Worm (Caenorhabditis elegans) whole organism, young adult: ENCODE data around the gene saps-1.

Experiments
- atf-7 ChIP-seq: sonication (generic microtip); optimal IDR thresholded peaks from 2 replicates; lab custom pipeline; 2017; ENCODE audit warnings: mild to moderate bottlenecking, missing genetic modification characterization, missing compliant biosample characterization
- lag-1 ChIP-seq: fragments of 200-800 bp; sonication (Bioruptor generic); IDR thresholded peaks from 2 replicates; pipeline ENCODE4 v1.3.6; 2022; ENCODE audit warnings: missing genetic modification reagents, missing genetic modification characterization, missing compliant biosample characterization
- ztf-3 ChIP-seq: fragments of 200-800 bp; sonication (Bioruptor generic); optimal IDR thresholded peaks from 2 replicates; lab custom pipeline; 2018; ENCODE audit warnings: mild to moderate bottlenecking, missing genetic modification characterization, missing compliant biosample characterization

DNA sequence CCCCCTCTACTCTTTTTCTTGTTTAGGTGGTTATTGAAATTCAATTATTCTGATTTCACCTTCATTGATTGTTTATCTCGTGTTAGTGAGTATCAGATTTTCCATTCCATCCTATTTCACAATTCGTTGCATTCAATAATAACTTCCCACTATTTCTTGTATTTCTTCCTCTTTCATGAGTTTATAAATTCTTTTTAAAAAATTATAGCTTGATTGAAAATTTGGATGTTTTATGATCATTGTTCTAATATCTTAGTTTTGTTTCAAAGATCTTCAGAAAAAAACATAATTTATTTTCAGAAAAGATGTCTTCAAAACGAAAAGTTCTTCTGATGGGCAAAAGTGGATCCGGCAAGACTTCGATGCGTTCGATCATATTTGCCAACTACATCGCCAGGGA is 3.6 kb downstream of the saps-1 start, which contains the start of gene raga-1:
- TF ChIP-seq lag-1 (no peak), atf-7 (tag; lab: Kevin White, UChicago) (no peak), ztf-3 (GFP tag; lab: Kevin White, UChicago) (no peak)
